Fruit fly (Drosophila melanogaster) S2 (cell line): ENCODE data around the gene CtIP.

Experiments used
- CG8478 ChIP-seq: fragments of >200 bp; optimal IDR thresholded peaks from 2 replicates; lab custom pipeline; 2018
- CTCF ChIP-seq, 2 experiments: fragments of >200 bp; optimal IDR thresholded peaks; 2 replicates each; lab custom pipeline; 2018

CtIP gene

dm6 chr3L:20402665-20403492 is 33.2 kb upstream of the CtIP start:
- TF ChIP-seq CG8478 (lab: Kevin White, UChicago): no peak
- TF ChIP-seq CTCF (optimal IDR thresholded peaks at IDR 0.05; lab: Kevin White, UChicago): no peak

- no peak for TF ChIP-seq CTCF (optimal IDR thresholded peaks at IDR 0.05; lab: Kevin White, UChicago)
- TF ChIP-seq CG8478 (lab: Kevin White, UChicago): no peak
Measured at dm6 chr3L:20403493-20404379, 32.3 kb upstream of the CtIP start.

DNA sequence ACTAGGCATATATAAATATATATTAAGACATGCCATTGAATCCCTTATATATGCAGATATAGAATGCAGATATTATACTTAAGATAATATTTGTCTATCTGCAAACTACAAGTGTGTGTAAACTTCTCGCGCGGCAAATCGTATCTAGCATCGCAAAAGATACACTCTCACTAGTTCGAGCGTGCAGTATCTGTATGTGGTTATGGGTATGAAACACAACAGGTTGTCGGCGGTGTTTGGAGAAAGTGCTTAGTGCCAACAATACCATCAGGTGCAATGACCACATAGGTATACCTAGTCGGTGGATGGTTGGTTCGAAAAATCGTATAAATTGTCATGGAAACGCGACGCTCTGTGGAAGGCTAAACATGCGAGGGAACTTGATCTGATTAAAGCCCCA is 31.5 kb upstream of the CtIP start:
- TF ChIP-seq CTCF (optimal IDR thresholded peaks at IDR 0.05; lab: Kevin White, UChicago) (no peak), CG8478 (lab: Kevin White, UChicago) (no peak)

- TF ChIP-seq CG8478 (lab: Kevin White, UChicago) (no peak), CTCF (optimal IDR thresholded peaks at IDR 0.05; lab: Kevin White, UChicago) (no peak)
Measured at dm6 chr3L:20405337-20405887, 30.6 kb upstream of the CtIP start.

DNA sequence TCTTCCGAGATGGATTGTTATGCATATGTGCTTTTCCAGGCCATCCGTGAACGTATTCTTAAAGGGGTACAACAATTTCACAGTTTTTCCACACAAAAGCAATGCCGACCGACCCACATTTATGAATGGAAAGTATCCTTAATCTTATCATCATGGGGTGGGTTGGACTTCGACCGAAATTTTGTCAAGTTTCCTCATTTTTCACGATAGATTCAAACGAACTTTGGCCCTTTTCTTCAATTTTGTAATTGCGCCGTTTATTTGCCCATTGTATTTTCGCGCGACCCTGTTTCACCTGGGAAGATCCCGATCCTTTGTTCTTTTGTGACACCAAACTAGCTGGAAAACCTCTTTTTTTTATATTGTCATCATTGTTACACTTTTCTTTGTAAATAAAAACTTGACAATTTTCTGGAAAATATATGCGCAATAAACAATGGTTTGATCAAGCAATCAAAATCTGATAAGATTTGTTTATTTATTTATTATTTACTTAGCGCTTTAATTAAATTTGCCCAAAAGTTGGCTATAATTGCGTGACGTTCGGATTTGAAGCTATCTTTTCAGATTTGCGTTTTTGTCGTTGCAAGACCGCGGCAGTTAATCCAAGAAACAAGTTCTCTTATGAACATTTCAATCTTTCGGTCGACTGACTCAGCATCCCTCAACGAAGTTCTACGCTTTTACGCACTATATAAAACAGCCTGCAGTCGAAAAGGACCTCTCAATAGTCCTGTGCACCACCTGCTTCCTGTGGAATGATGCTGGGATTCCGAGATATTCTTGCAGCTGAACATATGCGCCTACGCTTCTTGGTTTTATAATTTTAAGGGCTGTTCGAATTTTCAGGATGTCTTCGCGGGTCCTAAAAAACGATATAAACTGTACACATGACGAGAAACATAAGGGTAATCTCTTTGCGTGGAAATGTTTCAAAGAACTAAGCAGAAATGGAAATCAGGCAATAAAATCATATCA is 29.8 kb upstream of the CtIP start:
- no peak for TF ChIP-seq CG8478 (lab: Kevin White, UChicago)
- TF ChIP-seq CTCF (optimal IDR thresholded peaks at IDR 0.05; lab: Kevin White, UChicago): no peak

DNA sequence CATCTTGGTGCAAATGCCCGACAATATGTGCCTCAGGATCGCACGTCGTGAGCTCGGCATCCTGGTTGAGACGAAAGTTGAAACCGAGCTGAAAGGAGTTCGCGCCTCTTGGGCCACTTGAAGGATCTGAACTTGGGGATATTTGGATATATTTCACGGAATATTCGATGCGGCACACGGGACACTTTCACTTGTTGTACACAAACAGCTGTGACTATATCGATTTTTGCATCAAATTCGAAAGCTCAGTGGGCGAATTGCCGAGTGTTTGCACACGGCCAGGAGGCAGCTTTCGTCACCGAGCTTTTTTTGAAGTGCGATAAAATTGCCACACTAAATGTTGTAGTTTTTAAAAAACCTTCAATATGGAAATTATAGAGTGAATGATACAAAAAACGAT is 25.7 kb upstream of the CtIP start, which contains the start of gene CG13248:
Gene CG13248 (minus strand): TSS at position 222 of the 400 bp plus-strand sequence.
- no peak for TF ChIP-seq CG8478 (lab: Kevin White, UChicago)
- TF ChIP-seq CTCF (optimal IDR thresholded peaks at IDR 0.05; lab: Kevin White, UChicago): no peak

DNA sequence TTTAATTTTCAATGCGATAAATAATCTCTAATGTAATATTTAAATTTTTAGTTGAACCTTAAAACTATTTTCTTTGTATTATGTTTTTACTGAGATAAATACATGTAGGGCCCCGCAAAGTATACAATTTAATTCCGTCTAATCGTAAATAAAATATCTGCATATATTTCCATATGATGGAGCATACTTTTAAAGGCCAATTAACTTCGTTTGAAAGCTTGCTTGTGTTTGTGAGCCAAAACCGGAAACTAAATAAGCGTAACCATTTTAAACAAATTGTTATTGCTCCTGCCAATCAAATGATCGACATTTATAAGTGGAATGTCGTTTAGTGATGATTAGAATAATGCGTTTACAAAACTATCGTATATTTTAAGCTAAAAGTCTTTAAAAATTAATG is 25.3 kb upstream of the CtIP start:
- TF ChIP-seq CG8478 (lab: Kevin White, UChicago) (no peak), CTCF (optimal IDR thresholded peaks at IDR 0.05; lab: Kevin White, UChicago) (no peak)

DNA sequence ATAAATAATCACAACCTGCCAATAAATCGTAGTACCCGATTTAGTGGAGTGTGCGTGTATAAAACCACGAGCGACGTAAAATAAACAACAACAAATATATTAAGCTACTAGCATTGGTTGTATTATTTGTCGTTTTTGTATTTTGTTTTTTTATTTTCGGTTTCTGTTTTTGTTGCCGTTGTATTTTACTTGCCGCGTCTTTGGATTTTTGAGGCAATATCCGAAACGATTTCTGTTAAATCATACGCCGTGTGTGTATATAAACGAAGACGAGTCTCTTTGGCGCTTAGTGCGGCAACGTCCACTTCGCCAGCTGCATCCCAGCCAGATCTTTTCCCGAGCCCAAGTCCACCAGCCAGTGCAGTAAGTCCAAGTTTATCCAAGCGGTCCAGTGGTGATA is 22.7 kb upstream of the CtIP start, which contains the start of gene zye:
Gene zye (plus strand): TSS at position 301 of the 400 bp plus-strand sequence.
- no peak for TF ChIP-seq CTCF (optimal IDR thresholded peaks at IDR 0.05; lab: Kevin White, UChicago)
- no peak for TF ChIP-seq CG8478 (lab: Kevin White, UChicago)

- TF ChIP-seq CG8478 (lab: Kevin White, UChicago) (no peak), CTCF (optimal IDR thresholded peaks at IDR 0.05; lab: Kevin White, UChicago) (no peak)
Measured at dm6 chr3L:20425888-20426287, 10.2 kb upstream of the CtIP start, which contains the start of gene CG5282. Gene CG5282, minus strand, starts transcription at chr3L:20426071.

dm6 chr3L:20427449-20427848 is 8.6 kb upstream of the CtIP start, which contains the start of gene CG5274:
Gene CG5274, minus strand, starts transcription at chr3L:20427666.
- TF ChIP-seq CTCF (optimal IDR thresholded peaks at IDR 0.05; lab: Kevin White, UChicago): no peak
- TF ChIP-seq CG8478 (lab: Kevin White, UChicago): no peak

DNA sequence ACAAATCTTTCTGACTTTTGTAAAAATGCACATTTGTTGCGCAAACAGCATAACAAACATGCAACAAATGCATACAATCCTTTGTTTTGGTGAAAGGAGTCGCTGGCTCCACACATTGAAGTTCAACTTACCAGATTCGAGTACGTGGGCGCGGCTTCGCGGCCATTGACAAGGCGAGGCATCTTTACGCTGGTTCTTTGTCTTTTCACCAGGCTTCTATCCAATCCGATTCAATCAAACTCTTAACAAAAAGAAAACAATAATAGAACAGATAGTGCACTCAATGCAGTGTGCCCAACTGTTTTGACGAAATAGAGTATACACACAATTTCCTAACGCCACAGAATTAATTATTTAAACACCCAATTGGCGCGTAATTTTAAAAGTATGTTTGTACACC is 5.9 kb upstream of the CtIP start, which contains the start of gene CG5262:
Gene CG5262 (minus strand): TSS at position 294 of the 400 bp plus-strand sequence.
- TF ChIP-seq CTCF (optimal IDR thresholded peaks at IDR 0.05; lab: Kevin White, UChicago): no peak
- TF ChIP-seq CG8478 (lab: Kevin White, UChicago): no peak

DNA sequence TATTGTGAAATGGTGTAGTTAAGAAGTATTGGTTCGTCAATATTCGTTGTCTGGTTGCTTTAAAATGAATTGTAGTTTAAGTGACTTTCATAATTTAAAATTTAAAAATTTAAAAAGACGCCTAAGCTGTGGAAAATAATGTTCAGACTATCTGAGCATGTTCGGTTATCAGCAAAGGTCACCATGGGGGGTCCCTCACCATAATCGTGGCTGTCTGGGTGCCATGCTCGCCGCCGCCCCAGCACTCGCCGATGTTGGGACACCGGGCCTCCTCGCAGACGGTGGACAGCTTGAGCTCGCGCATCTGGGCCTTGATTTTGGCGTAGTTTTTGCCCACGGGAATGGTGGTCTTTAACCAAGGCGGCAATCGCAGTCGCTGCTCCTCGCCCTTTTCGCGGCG is 4.4 kb upstream of the CtIP start:
- TF ChIP-seq CG8478 (lab: Kevin White, UChicago) (no peak), CTCF (optimal IDR thresholded peaks at IDR 0.05; lab: Kevin White, UChicago) (no peak)

DNA sequence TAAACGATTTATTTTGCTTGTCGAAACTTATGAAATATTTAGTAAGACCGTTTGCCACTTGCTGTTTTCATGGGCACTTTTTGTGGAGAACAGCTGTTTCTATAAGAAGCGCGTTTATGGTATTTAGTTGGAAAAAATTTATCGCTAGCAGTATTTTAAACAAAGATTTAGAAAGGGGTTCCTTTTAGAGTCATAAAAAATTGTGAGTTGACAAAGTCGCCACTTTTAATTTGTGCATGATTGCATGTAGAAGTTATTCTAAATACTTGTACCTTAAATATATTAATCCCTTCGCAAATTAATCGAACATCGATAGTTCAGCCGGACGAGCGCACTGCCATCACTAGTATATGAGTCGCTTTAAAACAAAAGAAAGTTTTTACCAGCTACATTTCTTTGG is 3.8 kb upstream of the CtIP start, which contains the start of the genes Las and Psn:
Gene Las (minus strand): TSS at position 65 of the 400 bp plus-strand sequence.
Gene Psn (plus strand): TSS at position 172 of the 400 bp plus-strand sequence.
- TF ChIP-seq CTCF (optimal IDR thresholded peaks at IDR 0.05; lab: Kevin White, UChicago) (no peak), CG8478 (lab: Kevin White, UChicago) (no peak)
